Worm (Caenorhabditis elegans): ENCODE measurements around the gene srsx-25.

ce11 chrIV:13330547-13330946 is 34.4 kb upstream of the srsx-25 start:
- no peak for TF ChIP-seq sea-1 (GFP tag; conservative IDR thresholded peaks at IDR 0.05)
- no peak for TF ChIP-seq ama-1 (optimal IDR thresholded peaks at IDR 0.05)
- TF ChIP-seq hmbx-1 (tag; optimal IDR thresholded peaks at IDR 0.05), result no peak
- TF ChIP-seq ceh-13 (GFP tag; optimal IDR thresholded peaks at IDR 0.05), result no peak

Measured in whole organism, early embryonic.